Worm (Caenorhabditis elegans) whole organism, L4 larva: ENCODE measurements around the gene gop-1.
A peak's percentile ranks its signal among the peaks of the same experiment; 100 is the strongest.

ENCODE experiments used
- F44E2.7 ChIP-seq: fragments of 200-800 bp; sonication (Bioruptor generic); IDR thresholded peaks from 2 replicates; pipeline ENCODE4 v2.1.2; 2022; ENCODE audit warnings: missing genetic modification characterization, missing compliant biosample characterization
- R02D3.7 ChIP-seq: fragments of 150-350 bp; sonication (generic microtip); optimal IDR thresholded peaks from 3 replicates; lab custom pipeline; 2014; ENCODE audit warnings: missing biosample characterization, missing genetic modification characterization
- T20F7.1 ChIP-seq: fragments of 200-800 bp; sonication (Bioruptor generic); optimal IDR thresholded peaks from 2 replicates; lab custom pipeline; 2018; ENCODE audit warnings: mild to moderate bottlenecking, missing genetic modification characterization, missing compliant biosample characterization
- T26A8.4 ChIP-seq: fragments of 200-800 bp; sonication (Bioruptor generic); IDR thresholded peaks from 2 replicates; pipeline ENCODE4 v1.3.6; 2022; ENCODE audit warnings: missing genetic modification characterization, missing compliant biosample characterization
- Y105C5A.15 ChIP-seq: fragments of 200-800 bp; sonication (Bioruptor generic); IDR thresholded peaks from 2 replicates; pipeline ENCODE4 v1.3.6; 2022; ENCODE audit warnings: missing genetic modification characterization, missing compliant biosample characterization
- Y5F2A.4 ChIP-seq: fragments of 200-800 bp; sonication (Bioruptor generic); optimal IDR thresholded peaks from 2 replicates; lab custom pipeline; 2018; ENCODE audit warnings: mild to moderate bottlenecking, missing genetic modification characterization, missing compliant biosample characterization
- ZK337.2 ChIP-seq: fragments of 200-800 bp; sonication (Bioruptor generic); IDR thresholded peaks from 2 replicates; pipeline ENCODE4 v1.3.6; 2022; ENCODE audit warnings: missing genetic modification reagents, missing genetic modification characterization, missing compliant biosample characterization
- ZK546.5 ChIP-seq, 2 experiments: sonication (generic microtip); optimal IDR thresholded peaks; 2 replicates each; lab custom pipeline; 2017; ENCODE audit warnings: missing biosample characterization in 2 of 2, missing genetic modification characterization in 2 of 2
- ceh-28 ChIP-seq: fragments of 150-350 bp; optimal IDR thresholded peaks from 2 replicates; lab custom pipeline; 2014; ENCODE audit warnings: missing biosample characterization, missing genetic modification reagents, missing genetic modification characterization
- ceh-32 ChIP-seq: sonication (generic microtip); optimal IDR thresholded peaks from 2 replicates; lab custom pipeline; 2016; ENCODE audit warnings: mild to moderate bottlenecking, missing genetic modification characterization, missing compliant biosample characterization; ENCODE audit not compliant: poor library complexity
- ceh-44 ChIP-seq: fragments of 200-800 bp; sonication (Bioruptor generic); IDR thresholded peaks from 2 replicates; pipeline ENCODE4 v1.3.6; 2022; ENCODE audit warnings: missing genetic modification reagents, missing genetic modification characterization, missing compliant biosample characterization
- ceh-62 ChIP-seq: sonication (generic microtip); optimal IDR thresholded peaks from 2 replicates; lab custom pipeline; 2017; ENCODE audit warnings: missing biosample characterization, missing genetic modification characterization
- cey-2 ChIP-seq: sonication (generic microtip); optimal IDR thresholded peaks from 3 replicates; lab custom pipeline; 2017; ENCODE audit warnings: missing genetic modification characterization, mild to moderate bottlenecking, missing compliant biosample characterization, antibody characterized with exemption, borderline replicate concordance; ENCODE audit not compliant: insufficient read depth
- ctbp-1 ChIP-seq: fragments of 200-800 bp; sonication (Bioruptor generic); IDR thresholded peaks from 2 replicates; pipeline ENCODE4 v1.3.6; 2022; ENCODE audit warnings: missing genetic modification reagents, missing genetic modification characterization, missing compliant biosample characterization
- daf-16 ChIP-seq, 3 experiments: sonication (generic microtip); optimal IDR thresholded peaks; 2 replicates each; lab custom pipeline; 2016 to 2017; ENCODE audit warnings: missing genetic modification characterization in 3 of 3, missing genetic modification reagents in 3 of 3, mild to moderate bottlenecking in 2 of 3, missing compliant biosample characterization in 2 of 3, missing biosample characterization in 1 of 3, moderate library complexity in 1 of 3
- daf-19 ChIP-seq: fragments of 200-800 bp; sonication (Bioruptor generic); conservative IDR thresholded peaks from 2 replicates; pipeline ENCODE4 v1.3.6; 2022; ENCODE audit warnings: missing genetic modification characterization, missing compliant biosample characterization
- daf-8 ChIP-seq: fragments of 200-800 bp; sonication (Bioruptor generic); IDR thresholded peaks from 2 replicates; pipeline ENCODE4 v1.3.6; 2022; ENCODE audit warnings: missing genetic modification characterization, missing compliant biosample characterization
- dmd-8 ChIP-seq: fragments of 200-800 bp; sonication (Bioruptor generic); IDR thresholded peaks from 2 replicates; pipeline ENCODE4 v1.3.6; 2022; ENCODE audit warnings: missing genetic modification characterization, missing compliant biosample characterization
- dpl-1 ChIP-seq: fragments of 150-350 bp; optimal IDR thresholded peaks from 2 replicates; lab custom pipeline; 2014; ENCODE audit warnings: missing biosample characterization, missing genetic modification reagents, missing genetic modification characterization
- egl-27 ChIP-seq: sonication (generic microtip); optimal IDR thresholded peaks from 3 replicates; lab custom pipeline; 2017; ENCODE audit warnings: missing biosample characterization, missing genetic modification reagents, missing genetic modification characterization
- fkh-10 ChIP-seq: fragments of 150-350 bp; optimal IDR thresholded peaks from 2 replicates; lab custom pipeline; 2014; ENCODE audit warnings: missing biosample characterization, missing genetic modification reagents, missing genetic modification characterization
- fos-1 ChIP-seq: fragments of 150-350 bp; optimal IDR thresholded peaks from 2 replicates; lab custom pipeline; 2014; ENCODE audit warnings: missing biosample characterization, missing genetic modification characterization
- gei-8 ChIP-seq: fragments of 200-800 bp; sonication (Bioruptor generic); optimal IDR thresholded peaks from 2 replicates; lab custom pipeline; 2018; ENCODE audit warnings: mild to moderate bottlenecking, missing genetic modification characterization, missing compliant biosample characterization
- jun-1 ChIP-seq: fragments of 150-350 bp; optimal IDR thresholded peaks from 2 replicates; lab custom pipeline; 2014; ENCODE audit warnings: missing biosample characterization, missing genetic modification reagents, missing genetic modification characterization
- lim-7 ChIP-seq: fragments of 200-800 bp; sonication (Bioruptor generic); IDR thresholded peaks from 2 replicates; pipeline ENCODE4 v1.3.6; 2022; ENCODE audit warnings: missing genetic modification characterization, missing compliant biosample characterization
- lin-1 ChIP-seq: fragments of 200-800 bp; sonication (Bioruptor generic); IDR thresholded peaks from 2 replicates; pipeline ENCODE4 v1.3.6; 2022; ENCODE audit warnings: missing genetic modification reagents, missing genetic modification characterization, missing compliant biosample characterization
- lin-39 ChIP-seq: fragments of 150-350 bp; optimal IDR thresholded peaks from 2 replicates; lab custom pipeline; 2014; ENCODE audit warnings: missing biosample characterization, missing genetic modification reagents, missing genetic modification characterization
- lsy-2 ChIP-seq, 2 experiments: fragments of 150-350 bp in 1 of 2; sonication (generic microtip) in 1 of 2; optimal IDR thresholded peaks; 2 replicates each; lab custom pipeline; 2014 to 2017; ENCODE audit warnings: missing biosample characterization in 2 of 2, missing genetic modification characterization in 2 of 2
- mdl-1 ChIP-seq, 2 experiments: fragments of 150-350 bp in 1 of 2; sonication (generic microtip) in 1 of 2; optimal IDR thresholded peaks; 2 replicates each; lab custom pipeline; 2014 to 2017; ENCODE audit warnings: missing biosample characterization in 2 of 2, missing genetic modification characterization in 2 of 2
- nhr-102 ChIP-seq: sonication (generic microtip); optimal IDR thresholded peaks from 2 replicates; lab custom pipeline; 2016; ENCODE audit warnings: mild to moderate bottlenecking, missing genetic modification characterization, moderate library complexity, missing compliant biosample characterization
- nhr-11 ChIP-seq: fragments of 150-350 bp; optimal IDR thresholded peaks from 2 replicates; lab custom pipeline; 2014; ENCODE audit warnings: missing biosample characterization, missing genetic modification characterization
- nhr-111 ChIP-seq: fragments of 200-800 bp; sonication (Bioruptor generic); optimal IDR thresholded peaks from 2 replicates; lab custom pipeline; 2018; ENCODE audit warnings: mild to moderate bottlenecking, missing genetic modification characterization, missing compliant biosample characterization
- nhr-237 ChIP-seq: sonication (generic microtip); optimal IDR thresholded peaks from 2 replicates; lab custom pipeline; 2017; ENCODE audit warnings: missing biosample characterization, missing genetic modification characterization
- nhr-28 ChIP-seq: fragments of 150-350 bp; optimal IDR thresholded peaks from 2 replicates; lab custom pipeline; 2014; ENCODE audit warnings: missing biosample characterization, missing genetic modification characterization
- nhr-76 ChIP-seq: fragments of 150-350 bp; optimal IDR thresholded peaks from 2 replicates; lab custom pipeline; 2014; ENCODE audit warnings: missing biosample characterization, missing genetic modification characterization
- nhr-77 ChIP-seq: fragments of 150-350 bp; optimal IDR thresholded peaks from 2 replicates; lab custom pipeline; 2014; ENCODE audit warnings: missing biosample characterization, missing genetic modification characterization
- php-3 ChIP-seq: fragments of 200-800 bp; sonication (Bioruptor generic); IDR thresholded peaks from 2 replicates; pipeline ENCODE4 v1.3.6; 2022; ENCODE audit warnings: missing genetic modification reagents, missing genetic modification characterization, missing compliant biosample characterization
- sdz-12 ChIP-seq: fragments of 200-800 bp; sonication (Bioruptor generic); optimal IDR thresholded peaks from 2 replicates; lab custom pipeline; 2018; ENCODE audit warnings: mild to moderate bottlenecking, missing genetic modification characterization, missing compliant biosample characterization
- snpc-1.2 ChIP-seq: fragments of 200-800 bp; sonication (Bioruptor generic); IDR thresholded peaks from 2 replicates; pipeline ENCODE4 v1.3.6; 2022; ENCODE audit warnings: missing genetic modification reagents, missing genetic modification characterization, missing compliant biosample characterization
- tra-1 ChIP-seq: fragments of 200-800 bp; sonication (Bioruptor generic); IDR thresholded peaks from 2 replicates; pipeline ENCODE4 v1.3.6; 2022; ENCODE audit warnings: missing genetic modification reagents, missing genetic modification characterization, missing compliant biosample characterization
- unc-130 ChIP-seq: sonication (generic microtip); optimal IDR thresholded peaks from 2 replicates; lab custom pipeline; 2016; ENCODE audit warnings: missing genetic modification reagents, missing genetic modification characterization, missing compliant biosample characterization
- unc-39 ChIP-seq: sonication (generic microtip); optimal IDR thresholded peaks from 2 replicates; lab custom pipeline; 2017; ENCODE audit warnings: missing biosample characterization, missing genetic modification characterization
- unc-62 ChIP-seq, 3 experiments: fragments of 150-350 bp in 1 of 3; sonication (generic microtip); optimal IDR thresholded peaks in 2 of 3; peaks in 1 of 3; 1 replicate in 1 of 3; 2 replicates in 2 of 3; lab custom pipeline; 2014 to 2017; ENCODE audit warnings: missing biosample characterization in 3 of 3, missing genetic modification characterization in 3 of 3, missing genetic modification reagents in 3 of 3, missing genotype in 1 of 3
- zag-1 ChIP-seq: fragments of 150-350 bp; optimal IDR thresholded peaks from 2 replicates; lab custom pipeline; 2014; ENCODE audit warnings: missing biosample characterization, missing genetic modification characterization
- zip-11 ChIP-seq: fragments of 200-800 bp; sonication (Bioruptor generic); IDR thresholded peaks from 2 replicates; pipeline ENCODE4 v1.3.6; 2022; ENCODE audit warnings: missing genetic modification characterization, missing compliant biosample characterization

gop-1 gene

ce11 chrIII:5294867-5295266, 40.6 kb downstream of the gop-1 start (continued):
- TF ChIP-seq ZK546.5 (tag; optimal IDR thresholded peaks at IDR 0.05; lab: Kevin White, UChicago) (no peak), tra-1 (GFP tag; lab: Robert Waterston, UW) (peak; percentile 89; the same call in 1 of the 2 replicates), lin-1 (GFP tag; lab: Robert Waterston, UW) (peak; percentile 68), nhr-237 (no peak)

DNA sequence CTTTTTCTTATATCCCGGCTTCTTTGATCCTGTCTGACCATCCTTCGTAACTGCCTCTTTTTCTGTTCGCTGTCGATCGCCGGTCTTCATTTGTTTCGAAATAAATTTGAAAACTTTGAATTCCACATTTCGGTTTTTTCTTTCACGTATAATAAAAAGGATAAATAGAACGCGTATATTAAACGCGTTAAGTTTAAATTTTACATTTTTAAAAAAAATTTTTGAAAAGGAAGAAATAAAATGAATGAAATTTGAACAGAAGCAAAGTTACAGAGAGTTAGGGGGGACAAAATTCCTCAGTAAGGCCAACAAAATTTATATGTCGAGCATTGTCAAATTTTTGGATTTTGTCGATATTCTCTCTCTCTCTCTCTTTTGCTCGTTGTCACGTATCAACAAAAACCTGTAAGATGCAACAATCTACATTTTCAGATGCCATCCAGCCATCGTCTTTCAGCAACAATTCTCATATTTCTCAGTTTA, 47.6 kb downstream of the gop-1 start, which contains the start of the genes T15B12.2 and F52C9.5:
Gene T15B12.2 (minus strand): TSS at position 101 of the 483 bp plus-strand sequence.
Gene F52C9.5 (plus strand): TSS at position 433 of the 483 bp plus-strand sequence.
- TF ChIP-seq gei-8: no peak
- TF ChIP-seq R02D3.7: no peak
- TF ChIP-seq nhr-111 (GFP tag; lab: Kevin White, UChicago): no peak
- TF ChIP-seq fkh-10 (GFP tag; lab: Kevin White, UChicago): no peak

DNA sequence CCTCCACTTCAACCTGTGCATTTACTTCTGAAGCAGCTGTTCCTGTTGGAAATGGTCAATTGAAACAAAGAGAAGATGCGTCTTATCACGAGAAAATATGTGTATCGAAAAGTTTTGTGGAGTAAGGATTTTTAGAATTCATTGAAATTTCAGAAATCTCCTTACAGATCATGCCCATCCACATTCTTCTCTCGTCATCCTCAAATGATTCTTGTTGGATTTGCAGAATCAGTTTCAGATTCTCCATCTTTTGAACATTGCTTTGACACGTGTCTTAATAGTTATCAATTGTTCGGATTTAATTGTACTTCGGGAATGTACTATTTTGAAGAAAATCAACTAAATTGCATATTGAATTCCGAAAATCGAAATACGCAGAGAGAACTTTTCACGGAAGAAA, 49.8 kb downstream of the gop-1 start:
- TF ChIP-seq unc-62 (GFP tag; optimal IDR thresholded peaks at IDR 0.05 in 1 of 2; lab: Kevin White, UChicago) (peak in 1 of 2 experiments; percentile 98), unc-62 (tag; optimal IDR thresholded peaks at IDR 0.05; lab: Kevin White, UChicago) (no peak), daf-8 (GFP tag; lab: Robert Waterston, UW) (no peak)

DNA sequence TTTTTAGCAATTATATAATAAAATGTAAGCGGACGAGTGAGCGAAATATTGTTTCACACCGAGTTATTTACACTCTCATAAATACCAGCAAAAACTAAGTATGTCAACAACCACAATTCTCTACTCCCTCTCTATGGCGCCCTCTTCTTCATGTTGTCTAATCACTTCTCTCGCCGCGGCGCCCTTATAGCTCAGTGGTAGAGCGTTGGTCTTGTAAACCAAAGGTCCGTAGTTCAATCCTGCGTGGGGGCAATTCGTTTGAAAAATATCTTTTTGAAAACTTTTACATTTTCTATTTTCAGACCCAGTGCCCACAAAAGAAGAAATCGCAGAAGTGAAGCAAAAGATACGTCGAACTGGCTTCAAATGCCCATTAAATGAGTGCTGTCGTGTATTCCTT, 51.5 kb downstream of the gop-1 start:
- TF ChIP-seq T26A8.4 (GFP tag; lab: Robert Waterston, UW): peak; percentile 91
- peak; percentile 91 for TF ChIP-seq snpc-1.2 (GFP tag; lab: Robert Waterston, UW)
- no peak for TF ChIP-seq nhr-28 (tag; lab: Kevin White, UChicago)
- TF ChIP-seq F44E2.7 (GFP tag; lab: Robert Waterston, UW): peak; percentile 94
- peak; percentile 50 for TF ChIP-seq dpl-1 (GFP tag; lab: Kevin White, UChicago)
- no peak for TF ChIP-seq unc-39 (tag; lab: Kevin White, UChicago)
- no peak for TF ChIP-seq jun-1 (tag; lab: Kevin White, UChicago)
- no peak for TF ChIP-seq ceh-28
- TF ChIP-seq ctbp-1 (GFP tag; lab: Robert Waterston, UW): peak; percentile 95
- no peak for TF ChIP-seq T20F7.1
- TF ChIP-seq daf-16 (GFP tag; optimal IDR thresholded peaks at IDR 0.05; lab: Kevin White, UChicago): peak; percentile 57 to 83
- peak; percentile 83 for TF ChIP-seq daf-16 (tag; optimal IDR thresholded peaks at IDR 0.05; lab: Kevin White, UChicago)
- no peak for TF ChIP-seq nhr-76
- TF ChIP-seq lin-39 (tag; lab: Kevin White, UChicago): no peak
- TF ChIP-seq php-3 (GFP tag; lab: Robert Waterston, UW): peak; percentile 75
- TF ChIP-seq Y105C5A.15 (GFP tag; lab: Robert Waterston, UW): peak; percentile 91
- TF ChIP-seq nhr-11: peak; percentile 20
- TF ChIP-seq nhr-77 (tag; lab: Kevin White, UChicago): peak; percentile 0
- peak; percentile 99 for TF ChIP-seq dmd-8 (GFP tag; lab: Robert Waterston, UW)
- no peak for TF ChIP-seq egl-27 (tag; lab: Kevin White, UChicago)
- peak; percentile 78 for TF ChIP-seq ceh-44 (GFP tag; lab: Robert Waterston, UW)
- TF ChIP-seq Y5F2A.4: peak; percentile 79
- peak; percentile 83 for TF ChIP-seq tra-1 (GFP tag; lab: Robert Waterston, UW)
- peak in 1 of 2 experiments; percentile 72 for TF ChIP-seq lsy-2 (tag; optimal IDR thresholded peaks at IDR 0.05; lab: Kevin White, UChicago)
- TF ChIP-seq fos-1 (tag; lab: Kevin White, UChicago): no peak
- peak; percentile 56 for TF ChIP-seq nhr-102 (tag; lab: Kevin White, UChicago)
- TF ChIP-seq cey-2 (tag; lab: Kevin White, UChicago): no peak
- no peak for TF ChIP-seq zag-1
- peak; percentile 79 for TF ChIP-seq unc-130 (GFP tag; lab: Kevin White, UChicago)
- TF ChIP-seq ceh-62 (tag; lab: Kevin White, UChicago): no peak
- no peak for TF ChIP-seq ceh-32 (tag; lab: Kevin White, UChicago)
- TF ChIP-seq sdz-12 (GFP tag; lab: Kevin White, UChicago): peak; percentile 92
- peak; percentile 99 for TF ChIP-seq lim-7 (GFP tag; lab: Robert Waterston, UW)
- TF ChIP-seq zip-11 (GFP tag; lab: Robert Waterston, UW): peak; percentile 85; the same call in 1 of the 2 replicates
- TF ChIP-seq mdl-1 (tag; optimal IDR thresholded peaks at IDR 0.05; lab: Kevin White, UChicago): no peak
- peak; percentile 84 for TF ChIP-seq ZK337.2 (GFP tag; lab: Robert Waterston, UW)
- TF ChIP-seq nhr-237: no peak
- TF ChIP-seq daf-19 (GFP tag; lab: Robert Waterston, UW): peak; percentile 93
